Fruit fly (Drosophila melanogaster): Measurements from ENCODE around the gene Marf.
A peak's percentile ranks its signal among the peaks of the same experiment; 100 is the strongest.

Marf gene

dm6 chrX:6366357-6366691, 575 bp downstream of the Marf start (continued):
- TF ChIP-seq CG12942 (GFP tag; optimal IDR thresholded peaks at IDR 0.05) (peak; percentile 55), CG15479 (GFP tag; optimal IDR thresholded peaks at IDR 0.05) (no peak), CG11085 (GFP tag; IDR thresholded peaks at IDR 0.05) (peak; percentile 80), CG5245 (GFP tag; optimal IDR thresholded peaks at IDR 0.05) (peak; percentile 72), Ets65A (GFP tag) (peak; percentile 94), al (GFP tag; IDR thresholded peaks at IDR 0.05) (peak; percentile 84), Abd-B (GFP tag; optimal IDR thresholded peaks at IDR 0.05) (peak; percentile 82), CG16863 (GFP tag; optimal IDR thresholded peaks at IDR 0.05) (peak; percentile 67), CG1603 (tag; optimal IDR thresholded peaks at IDR 0.05) (peak; percentile 81), dimm (GFP tag; IDR thresholded peaks at IDR 0.05) (peak; percentile 47; the same call in 1 of the 2 replicates), emc (GFP tag; optimal IDR thresholded peaks at IDR 0.05) (peak; percentile 48), CG6765 (GFP tag; optimal IDR thresholded peaks at IDR 0.05) (peak; percentile 73), CG9727 (GFP tag; optimal IDR thresholded peaks at IDR 0.05) (peak; percentile 80), gsb-n (tag; optimal IDR thresholded peaks at IDR 0.05) (no peak), Oli (tag; optimal IDR thresholded peaks at IDR 0.05) (peak; percentile 82), mirr (GFP tag; optimal IDR thresholded peaks at IDR 0.05) (peak; percentile 91), Lpt (GFP tag; optimal IDR thresholded peaks at IDR 0.05) (no peak), chn (GFP tag; optimal IDR thresholded peaks at IDR 0.05) (peak; percentile 73), mld (GFP tag; IDR thresholded peaks at IDR 0.05; ENCODE audit: partially characterized antibody) (no peak), bsh (GFP tag; optimal IDR thresholded peaks at IDR 0.05) (peak; percentile 51 to 71), Stat92E (GFP tag; optimal IDR thresholded peaks at IDR 0.05) (no peak), CG17568 (GFP tag; optimal IDR thresholded peaks at IDR 0.05) (peak; percentile 63), CG6791 (GFP tag; IDR thresholded peaks at IDR 0.05; ENCODE audit: partially characterized antibody) (no peak), rib (GFP tag; IDR thresholded peaks at IDR 0.05) (peak; percentile 94), CG1529 (GFP tag; optimal IDR thresholded peaks at IDR 0.05) (peak; percentile 34), ac (GFP tag; optimal IDR thresholded peaks at IDR 0.05) (no peak), Drgx (GFP tag; IDR thresholded peaks at IDR 0.05) (peak; percentile 96), CoRest (tag; optimal IDR thresholded peaks at IDR 0.05) (peak; percentile 83), Lim3 (GFP tag; IDR thresholded peaks at IDR 0.05) (0 out of 2 replicates have a peak, but pooled peaks have one; percentile 37), CG9215 (GFP tag; IDR thresholded peaks at IDR 0.05) (peak; percentile 80), prd (optimal IDR thresholded peaks at IDR 0.05) (no peak), prd (GFP tag; IDR thresholded peaks at IDR 0.05) (peak; percentile 92), Adf1 (GFP tag; IDR thresholded peaks at IDR 0.05) (peak; percentile 55), Nf-YA (GFP tag; IDR thresholded peaks at IDR 0.05) (peak; percentile 75), CG14710 (tag; optimal IDR thresholded peaks at IDR 0.05) (no peak), CG10267 (tag; optimal IDR thresholded peaks at IDR 0.05) (peak; percentile 51), NFAT (GFP tag; IDR thresholded peaks at IDR 0.05) (peak; percentile 95), ems (GFP tag; optimal IDR thresholded peaks at IDR 0.05) (peak; percentile 75), gsb (GFP tag; IDR thresholded peaks at IDR 0.05) (peak; percentile 85), CG2678 (tag; optimal IDR thresholded peaks at IDR 0.05) (peak; percentile 90), CG11093 (GFP tag; IDR thresholded peaks at IDR 0.05) (peak; percentile 80; the same call in 2 of the 3 replicates), Myb (GFP tag; optimal IDR thresholded peaks at IDR 0.05) (peak; percentile 66), CG1233 (GFP tag; optimal IDR thresholded peaks at IDR 0.05) (peak; percentile 82), Dip2 (GFP tag; IDR thresholded peaks at IDR 0.05) (no peak; the same call in 1 of the 2 replicates), HLH54F (GFP tag; optimal IDR thresholded peaks at IDR 0.05) (peak; percentile 86), ro (GFP tag; IDR thresholded peaks at IDR 0.05) (peak; percentile 36; the same call in 1 of the 2 replicates), ftz-f1 (GFP tag; optimal IDR thresholded peaks at IDR 0.05) (no peak), pnt (GFP tag; optimal IDR thresholded peaks at IDR 0.05) (peak; percentile 79), CG16815 (GFP tag; optimal IDR thresholded peaks at IDR 0.05) (peak; percentile 71), CG17802 (tag; optimal IDR thresholded peaks at IDR 0.05) (peak; percentile 36), CG8478 (optimal IDR thresholded peaks at IDR 0.05) (no peak), gfzf (GFP tag; optimal IDR thresholded peaks at IDR 0.05) (no peak)

Measured in whole organism, embryonic.